Worm (Caenorhabditis elegans) whole organism, L2 larva: ENCODE measurements around the gene T28H10.1.

Experiments used
- F13H6.1 ChIP-seq: sonication (generic microtip); optimal IDR thresholded peaks from 2 replicates; lab custom pipeline; 2016; ENCODE audit warnings: missing genetic modification characterization, missing compliant biosample characterization
- R02D3.7 ChIP-seq: fragments of 150-350 bp; optimal IDR thresholded peaks from 2 replicates; lab custom pipeline; 2014; ENCODE audit warnings: missing biosample characterization, missing genetic modification characterization
- Y55F3AM.14 ChIP-seq: fragments of 200-800 bp; sonication (Bioruptor generic); optimal IDR thresholded peaks from 2 replicates; lab custom pipeline; 2018; ENCODE audit warnings: mild to moderate bottlenecking, missing genetic modification characterization, missing compliant biosample characterization
- alr-1 ChIP-seq: fragments of 150-350 bp; optimal IDR thresholded peaks from 2 replicates; lab custom pipeline; 2014; ENCODE audit warnings: missing biosample characterization, missing genetic modification characterization
- aly-2 ChIP-seq: fragments of 150-350 bp; optimal IDR thresholded peaks from 2 replicates; lab custom pipeline; 2014; ENCODE audit warnings: missing biosample characterization, missing genetic modification characterization
- blmp-1 ChIP-seq: sonication (generic microtip); optimal IDR thresholded peaks from 2 replicates; lab custom pipeline; 2017; ENCODE audit warnings: missing genetic modification characterization, mild to moderate bottlenecking, missing compliant biosample characterization, antibody characterized with exemption, moderate library complexity; ENCODE audit not compliant: insufficient read depth
- ceh-16 ChIP-seq: fragments of 150-350 bp; optimal IDR thresholded peaks from 2 replicates; lab custom pipeline; 2014; ENCODE audit warnings: missing biosample characterization, missing genetic modification characterization
- crh-2 ChIP-seq: sonication (generic microtip); optimal IDR thresholded peaks from 2 replicates; lab custom pipeline; 2017; ENCODE audit warnings: missing biosample characterization, missing genetic modification characterization
- dmd-4 ChIP-seq: sonication (generic microtip); optimal IDR thresholded peaks from 2 replicates; lab custom pipeline; 2017; ENCODE audit warnings: missing biosample characterization, missing genetic modification characterization
- egl-27 ChIP-seq: sonication (generic microtip); optimal IDR thresholded peaks from 3 replicates; lab custom pipeline; 2017; ENCODE audit warnings: missing biosample characterization, missing genetic modification reagents, missing genetic modification characterization
- fos-1 ChIP-seq: fragments of 150-350 bp; optimal IDR thresholded peaks from 2 replicates; lab custom pipeline; 2014; ENCODE audit warnings: missing biosample characterization, missing genetic modification characterization
- gmeb-1 ChIP-seq: fragments of 150-350 bp; optimal IDR thresholded peaks from 2 replicates; lab custom pipeline; 2014; ENCODE audit warnings: missing biosample characterization, missing genetic modification characterization
- lin-11 ChIP-seq: fragments of 150-350 bp; sonication (generic microtip); optimal IDR thresholded peaks from 2 replicates; lab custom pipeline; 2014; ENCODE audit warnings: missing biosample characterization, missing genetic modification characterization, inconsistent platforms, mixed read lengths
- lin-39 ChIP-seq: fragments of 150-350 bp; optimal IDR thresholded peaks from 2 replicates; lab custom pipeline; 2014; ENCODE audit warnings: missing biosample characterization, missing genetic modification reagents, missing genetic modification characterization
- lsy-2 ChIP-seq, 2 experiments: fragments of 150-350 bp in 1 of 2; sonication (generic microtip) in 1 of 2; optimal IDR thresholded peaks; 2 replicates each; lab custom pipeline; 2014 to 2017; ENCODE audit warnings: missing biosample characterization in 2 of 2, missing genetic modification characterization in 2 of 2
- mab-5 ChIP-seq: fragments of 150-350 bp; optimal IDR thresholded peaks from 2 replicates; lab custom pipeline; 2014; ENCODE audit warnings: missing biosample characterization, missing genetic modification characterization
- mbf-1 ChIP-seq: sonication (generic microtip); optimal IDR thresholded peaks from 2 replicates; lab custom pipeline; 2017; ENCODE audit warnings: missing biosample characterization, missing genetic modification characterization
- mdl-1 ChIP-seq, 2 experiments: fragments of 150-350 bp in 1 of 2; sonication (generic microtip) in 1 of 2; optimal IDR thresholded peaks; 2 replicates each; lab custom pipeline; 2017; ENCODE audit warnings: missing biosample characterization in 2 of 2, missing genetic modification characterization in 2 of 2
- nhr-10 ChIP-seq: sonication (generic microtip); optimal IDR thresholded peaks from 2 replicates; lab custom pipeline; 2017; ENCODE audit warnings: missing biosample characterization, missing genetic modification characterization
- nhr-12 ChIP-seq: fragments of 150-350 bp; optimal IDR thresholded peaks from 2 replicates; lab custom pipeline; 2014; ENCODE audit warnings: missing biosample characterization, missing genetic modification characterization
- nhr-129 ChIP-seq: fragments of 150-350 bp; optimal IDR thresholded peaks from 2 replicates; lab custom pipeline; 2014; ENCODE audit warnings: missing biosample characterization, missing genetic modification characterization
- nhr-21 ChIP-seq: fragments of 150-350 bp; optimal IDR thresholded peaks from 2 replicates; lab custom pipeline; 2014; ENCODE audit warnings: missing biosample characterization, missing genetic modification characterization
- nhr-25 ChIP-seq: fragments of 150-350 bp; sonication (generic microtip); optimal IDR thresholded peaks from 3 replicates; lab custom pipeline; 2014; ENCODE audit warnings: missing biosample characterization, missing genetic modification characterization
- nhr-6 ChIP-seq: fragments of 150-350 bp; optimal IDR thresholded peaks from 2 replicates; lab custom pipeline; 2014; ENCODE audit warnings: missing biosample characterization, missing genetic modification characterization
- nhr-77 ChIP-seq: fragments of 150-350 bp; optimal IDR thresholded peaks from 2 replicates; lab custom pipeline; 2014; ENCODE audit warnings: missing biosample characterization, missing genetic modification characterization
- peb-1 ChIP-seq: fragments of 150-350 bp; optimal IDR thresholded peaks from 2 replicates; lab custom pipeline; 2014; ENCODE audit warnings: missing biosample characterization, missing genetic modification characterization
- sem-4 ChIP-seq: fragments of 150-350 bp; optimal IDR thresholded peaks from 2 replicates; lab custom pipeline; 2014; ENCODE audit warnings: missing biosample characterization, missing genetic modification reagents, missing genetic modification characterization
- skn-1 ChIP-seq: sonication (generic microtip); optimal IDR thresholded peaks from 2 replicates; lab custom pipeline; 2017; ENCODE audit warnings: missing biosample characterization, missing genetic modification characterization
- sma-3 ChIP-seq: sonication (generic microtip); optimal IDR thresholded peaks from 2 replicates; lab custom pipeline; 2016; ENCODE audit warnings: missing genetic modification reagents, missing genetic modification characterization, missing compliant biosample characterization
- sma-9 ChIP-seq, 2 experiments: fragments of 150-350 bp in 1 of 2; sonication (generic microtip) in 1 of 2; optimal IDR thresholded peaks; 2 replicates each; lab custom pipeline; 2014 to 2016; ENCODE audit warnings: missing genetic modification characterization in 2 of 2, mild to moderate bottlenecking in 1 of 2, missing biosample characterization in 1 of 2, missing compliant biosample characterization in 1 of 2, missing genetic modification reagents in 1 of 2, moderate library complexity in 1 of 2
- unc-62 ChIP-seq: fragments of 150-350 bp; optimal IDR thresholded peaks from 2 replicates; lab custom pipeline; 2014; ENCODE audit warnings: missing biosample characterization, missing genetic modification reagents, missing genetic modification characterization
- zag-1 ChIP-seq: fragments of 150-350 bp; optimal IDR thresholded peaks from 2 replicates; lab custom pipeline; 2014; ENCODE audit warnings: missing biosample characterization, missing genetic modification characterization
- ztf-1 ChIP-seq: fragments of 200-800 bp; sonication (Bioruptor generic); conservative IDR thresholded peaks from 2 replicates; pipeline ENCODE4 v1.3.6; 2022; ENCODE audit warnings: missing genetic modification characterization, missing compliant biosample characterization
- ztf-11 ChIP-seq: sonication (generic microtip); optimal IDR thresholded peaks from 2 replicates; lab custom pipeline; 2017; ENCODE audit warnings: missing biosample characterization, missing genetic modification characterization
- ztf-4 ChIP-seq: fragments of 150-350 bp; optimal IDR thresholded peaks from 2 replicates; lab custom pipeline; 2014; ENCODE audit warnings: missing biosample characterization, missing genetic modification characterization

T28H10.1 gene

DNA sequence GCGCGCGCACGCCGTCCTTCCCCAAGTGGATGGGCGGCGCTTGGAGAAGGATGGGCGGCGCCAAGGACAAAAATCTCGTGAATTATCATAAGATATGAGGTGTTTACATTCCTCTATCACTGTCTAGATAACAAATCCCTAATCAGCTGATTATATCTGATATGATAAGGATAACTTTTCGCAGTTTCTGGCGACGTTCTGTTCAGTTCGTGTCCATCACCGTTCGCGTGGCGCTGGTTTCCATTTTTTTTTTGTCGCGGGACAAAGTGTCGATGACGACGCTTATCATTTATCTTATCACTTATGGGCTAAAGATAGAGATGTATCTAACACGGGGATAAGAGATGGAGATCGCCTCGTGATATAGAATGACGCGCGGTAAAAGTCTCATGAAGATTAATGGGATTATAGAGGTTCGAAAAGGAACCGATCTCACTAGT lies 49.7 kb downstream of the T28H10.1 start:
- TF ChIP-seq mab-5 (tag; lab: Kevin White, UChicago) (no peak), ztf-4 (no peak), lin-39 (tag; lab: Kevin White, UChicago) (no peak), F13H6.1 (tag; lab: Kevin White, UChicago) (peak; percentile 7), ceh-16 (tag; lab: Kevin White, UChicago) (no peak), sma-9 (GFP tag; optimal IDR thresholded peaks at IDR 0.05; lab: Kevin White, UChicago) (peak; percentile 70), sma-9 (tag; optimal IDR thresholded peaks at IDR 0.05; lab: Kevin White, UChicago) (no peak), sma-3 (GFP tag; lab: Kevin White, UChicago) (peak; percentile 67), nhr-25 (tag; lab: Kevin White, UChicago) (peak; percentile 57), nhr-21 (tag; lab: Kevin White, UChicago) (peak; percentile 90), lin-11 (tag; lab: Kevin White, UChicago) (no peak), R02D3.7 (tag; lab: Kevin White, UChicago) (no peak), lsy-2 (tag; optimal IDR thresholded peaks at IDR 0.05; lab: Kevin White, UChicago) (peak in 1 of 2 experiments; percentile 34), blmp-1 (tag; lab: Kevin White, UChicago) (peak; percentile 60), egl-27 (peak; percentile 66), mbf-1 (tag; lab: Kevin White, UChicago) (no peak), fos-1 (tag; lab: Kevin White, UChicago) (peak; percentile 49), nhr-6 (tag; lab: Kevin White, UChicago) (no peak), Y55F3AM.14 (GFP tag; lab: Kevin White, UChicago) (peak; percentile 2), gmeb-1 (peak; percentile 12), mdl-1 (tag; optimal IDR thresholded peaks at IDR 0.05; lab: Kevin White, UChicago) (peak; percentile 30 to 45)

DNA sequence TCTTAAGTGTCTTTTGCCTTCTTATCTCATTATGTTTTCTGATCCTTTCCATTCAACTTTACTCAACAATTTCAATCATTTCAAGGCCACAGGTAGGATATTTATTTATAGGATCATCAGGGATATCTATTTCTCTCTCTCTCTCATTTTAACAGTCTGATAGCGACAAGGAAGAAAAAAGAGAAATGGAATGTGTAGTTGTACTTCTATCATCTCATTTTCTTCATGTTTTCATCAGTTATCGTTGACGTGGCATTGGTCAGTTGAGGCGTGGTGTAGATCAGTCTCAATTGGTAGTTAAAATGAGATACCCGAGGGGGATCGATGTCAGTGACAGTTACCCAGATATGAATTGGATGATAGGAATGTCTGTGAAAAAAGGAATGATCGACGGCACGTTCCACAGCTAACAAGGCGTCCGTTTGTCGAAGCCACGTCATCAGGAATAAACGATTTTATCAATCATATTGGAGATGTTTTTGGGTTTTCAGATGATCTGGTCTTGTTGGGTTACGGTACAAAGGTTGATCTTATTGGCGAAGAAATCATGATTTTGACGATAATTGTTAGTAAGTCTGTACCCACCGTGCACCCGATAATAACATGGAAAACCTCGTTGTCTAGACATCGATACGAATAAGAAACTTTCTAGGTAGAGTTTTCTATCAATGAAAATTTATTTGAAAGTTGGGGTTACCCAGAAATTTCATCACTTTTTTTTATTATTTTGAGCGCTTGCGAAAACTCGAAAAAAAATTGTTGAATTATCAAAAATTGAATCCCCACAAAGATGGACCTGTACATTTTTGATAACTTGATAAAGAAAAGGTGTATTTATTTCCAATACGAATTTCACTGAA lies 50.8 kb downstream of the T28H10.1 start:
- peak; percentile 93 for TF ChIP-seq crh-2 (tag; lab: Kevin White, UChicago)
- TF ChIP-seq sem-4: no peak
- TF ChIP-seq dmd-4: no peak
- TF ChIP-seq skn-1: no peak
- TF ChIP-seq ztf-4: no peak
- peak; percentile 82 for TF ChIP-seq sma-9 (GFP tag; optimal IDR thresholded peaks at IDR 0.05; lab: Kevin White, UChicago)
- no peak for TF ChIP-seq sma-9 (tag; optimal IDR thresholded peaks at IDR 0.05; lab: Kevin White, UChicago)
- TF ChIP-seq mab-5 (tag; lab: Kevin White, UChicago): no peak
- TF ChIP-seq alr-1 (tag; lab: Kevin White, UChicago): no peak
- TF ChIP-seq egl-27: peak; percentile 83
- TF ChIP-seq zag-1: no peak
- no peak for TF ChIP-seq unc-62 (GFP tag; lab: Kevin White, UChicago)
- TF ChIP-seq sma-3 (GFP tag; lab: Kevin White, UChicago): peak; percentile 80
- peak; percentile 34 for TF ChIP-seq nhr-129 (tag; lab: Kevin White, UChicago)
- TF ChIP-seq F13H6.1 (tag; lab: Kevin White, UChicago): no peak
- no peak for TF ChIP-seq aly-2 (tag; lab: Kevin White, UChicago)
- TF ChIP-seq nhr-25 (tag; lab: Kevin White, UChicago): peak; percentile 76
- peak; percentile 15 for TF ChIP-seq fos-1 (tag; lab: Kevin White, UChicago)
- no peak for TF ChIP-seq nhr-10
- no peak for TF ChIP-seq mbf-1 (tag; lab: Kevin White, UChicago)
- TF ChIP-seq nhr-77: no peak
- no peak for TF ChIP-seq Y55F3AM.14 (GFP tag; lab: Kevin White, UChicago)
- peak; percentile 85 for TF ChIP-seq blmp-1 (tag; lab: Kevin White, UChicago)
- no peak for TF ChIP-seq ztf-1
- no peak for TF ChIP-seq nhr-12 (tag; lab: Kevin White, UChicago)
- TF ChIP-seq peb-1 (tag; lab: Kevin White, UChicago): no peak
- TF ChIP-seq nhr-21 (tag; lab: Kevin White, UChicago): peak; percentile 81
- TF ChIP-seq gmeb-1: peak; percentile 39
- no peak for TF ChIP-seq ztf-11 (tag; lab: Kevin White, UChicago)
- TF ChIP-seq lin-11 (tag; lab: Kevin White, UChicago): no peak
- TF ChIP-seq, all 48 proteins: peak for 10
